Worm (Caenorhabditis elegans) whole organism, L3 larva: Measurements from ENCODE around the gene daf-12.

ENCODE experiments used
- R02D3.7 ChIP-seq: fragments of 150-350 bp; optimal IDR thresholded peaks from 2 replicates; lab custom pipeline; 2014; ENCODE audit warnings: missing biosample characterization, missing genetic modification characterization
- ZK546.5 ChIP-seq: sonication (generic microtip); optimal IDR thresholded peaks from 2 replicates; lab custom pipeline; 2017; ENCODE audit warnings: missing biosample characterization, missing genetic modification characterization
- aly-2 ChIP-seq: fragments of 150-350 bp; optimal IDR thresholded peaks from 2 replicates; lab custom pipeline; 2014; ENCODE audit warnings: missing biosample characterization, missing genetic modification characterization
- ama-1 ChIP-seq: fragments of 150-350 bp; optimal IDR thresholded peaks from 2 replicates; lab custom pipeline; 2018
- ceh-28 ChIP-seq: fragments of 150-350 bp; optimal IDR thresholded peaks from 2 replicates; lab custom pipeline; 2014; ENCODE audit warnings: missing biosample characterization, missing genetic modification reagents, missing genetic modification characterization
- ceh-82 ChIP-seq: fragments of 150-350 bp; optimal IDR thresholded peaks from 2 replicates; lab custom pipeline; 2014; ENCODE audit warnings: missing biosample characterization, missing genetic modification characterization
- ceh-9 ChIP-seq: sonication (generic microtip); optimal IDR thresholded peaks from 2 replicates; lab custom pipeline; 2018; ENCODE audit warnings: missing biosample characterization, missing genetic modification characterization
- daf-12 ChIP-seq: fragments of 150-350 bp; optimal IDR thresholded peaks from 2 replicates; lab custom pipeline; 2014; ENCODE audit warnings: missing biosample characterization, missing genetic modification reagents, missing genetic modification characterization
- egl-27 ChIP-seq: sonication (generic microtip); optimal IDR thresholded peaks from 4 replicates; lab custom pipeline; 2017; ENCODE audit warnings: missing biosample characterization, missing genetic modification reagents, missing genetic modification characterization
- egl-5 ChIP-seq: fragments of 150-350 bp; optimal IDR thresholded peaks from 2 replicates; lab custom pipeline; 2017; ENCODE audit warnings: missing biosample characterization, missing genetic modification reagents, missing genetic modification characterization, inconsistent platforms
- elt-1 ChIP-seq: fragments of 150-350 bp; optimal IDR thresholded peaks from 2 replicates; lab custom pipeline; 2014; ENCODE audit warnings: missing biosample characterization, missing genetic modification characterization
- elt-2 ChIP-seq: sonication (generic microtip); optimal IDR thresholded peaks from 2 replicates; lab custom pipeline; 2016; ENCODE audit warnings: missing genetic modification reagents, mild to moderate bottlenecking, missing genetic modification characterization, missing compliant biosample characterization
- elt-3 ChIP-seq, 3 experiments: fragments of 150-350 bp in 1 of 3; sonication (generic microtip) in 2 of 3; optimal IDR thresholded peaks; 2 replicates in 2 of 3; 4 replicates in 1 of 3; lab custom pipeline; 2014 to 2017; ENCODE audit warnings: missing biosample characterization in 3 of 3, missing genetic modification characterization in 3 of 3
- fkh-10 ChIP-seq: sonication (generic microtip); optimal IDR thresholded peaks from 2 replicates; lab custom pipeline; 2017; ENCODE audit warnings: missing biosample characterization, missing genetic modification reagents, missing genetic modification characterization
- fkh-2 ChIP-seq: fragments of 150-350 bp; optimal IDR thresholded peaks from 2 replicates; lab custom pipeline; 2014; ENCODE audit warnings: missing biosample characterization, missing genetic modification reagents, missing genetic modification characterization
- fos-1 ChIP-seq: fragments of 150-350 bp; optimal IDR thresholded peaks from 2 replicates; lab custom pipeline; 2014; ENCODE audit warnings: missing biosample characterization, missing genetic modification characterization
- hmg-11 ChIP-seq: sonication (generic microtip); optimal IDR thresholded peaks from 2 replicates; lab custom pipeline; 2016; ENCODE audit warnings: missing genetic modification characterization, missing compliant biosample characterization
- jun-1 ChIP-seq: fragments of 150-350 bp; optimal IDR thresholded peaks from 2 replicates; lab custom pipeline; 2014; ENCODE audit warnings: missing biosample characterization, missing genetic modification reagents, missing genetic modification characterization
- lin-15B ChIP-seq: fragments of 150-350 bp; optimal IDR thresholded peaks from 2 replicates; lab custom pipeline; 2014; ENCODE audit warnings: missing biosample characterization, missing genetic modification characterization
- lin-39 ChIP-seq: fragments of 150-350 bp; optimal IDR thresholded peaks from 2 replicates; lab custom pipeline; 2018; ENCODE audit warnings: missing biosample characterization, missing genetic modification reagents, missing genetic modification characterization
- lsy-12 ChIP-seq: sonication (generic microtip); optimal IDR thresholded peaks from 2 replicates; lab custom pipeline; 2016; ENCODE audit warnings: mild to moderate bottlenecking, missing genetic modification characterization, missing compliant biosample characterization
- mdl-1 ChIP-seq: fragments of 150-350 bp; optimal IDR thresholded peaks from 2 replicates; lab custom pipeline; 2014; ENCODE audit warnings: missing biosample characterization, missing genetic modification characterization
- mml-1 ChIP-seq: fragments of 150-350 bp; sonication (generic microtip); optimal IDR thresholded peaks from 3 replicates; lab custom pipeline; 2014; ENCODE audit warnings: missing biosample characterization, missing genetic modification characterization
- nfya-1 ChIP-seq: sonication (generic microtip); optimal IDR thresholded peaks from 2 replicates; lab custom pipeline; 2017; ENCODE audit warnings: missing genetic modification characterization, mild to moderate bottlenecking, missing compliant biosample characterization, antibody characterized with exemption, moderate library complexity; ENCODE audit not compliant: insufficient read depth
- nhr-11 ChIP-seq: fragments of 150-350 bp; optimal IDR thresholded peaks from 2 replicates; lab custom pipeline; 2014; ENCODE audit warnings: missing biosample characterization, missing genetic modification characterization
- nhr-23 ChIP-seq: fragments of 150-350 bp; optimal IDR thresholded peaks from 2 replicates; lab custom pipeline; 2014; ENCODE audit warnings: missing biosample characterization, missing genetic modification reagents, missing genetic modification characterization
- nhr-25 ChIP-seq: sonication (generic microtip); optimal IDR thresholded peaks from 2 replicates; lab custom pipeline; 2017; ENCODE audit warnings: missing biosample characterization, missing genetic modification characterization
- nhr-28 ChIP-seq: fragments of 150-350 bp; optimal IDR thresholded peaks from 2 replicates; lab custom pipeline; 2014; ENCODE audit warnings: missing biosample characterization, missing genetic modification characterization
- nhr-43 ChIP-seq: sonication (generic microtip); optimal IDR thresholded peaks from 2 replicates; lab custom pipeline; 2016; ENCODE audit warnings: mild to moderate bottlenecking, missing genetic modification characterization, missing compliant biosample characterization; ENCODE audit not compliant: poor library complexity, severe bottlenecking
- nhr-67 ChIP-seq: fragments of 150-350 bp; optimal IDR thresholded peaks from 2 replicates; lab custom pipeline; 2014; ENCODE audit warnings: missing biosample characterization, missing genetic modification characterization
- nhr-77 ChIP-seq: fragments of 150-350 bp; optimal IDR thresholded peaks from 2 replicates; lab custom pipeline; 2014; ENCODE audit warnings: missing biosample characterization, missing genetic modification characterization
- pha-4 ChIP-seq: fragments of 150-350 bp; optimal IDR thresholded peaks from 2 replicates; lab custom pipeline; 2014; ENCODE audit warnings: missing biosample characterization, missing genetic modification reagents, missing genetic modification characterization
- pqm-1 ChIP-seq: fragments of 150-350 bp; optimal IDR thresholded peaks from 2 replicates; lab custom pipeline; 2017; ENCODE audit warnings: missing biosample characterization, missing genetic modification characterization, inconsistent platforms
- skn-1 ChIP-seq: fragments of 150-350 bp; optimal IDR thresholded peaks from 2 replicates; lab custom pipeline; 2014; ENCODE audit warnings: missing biosample characterization, missing genetic modification characterization
- snpc-4 ChIP-seq: fragments of 150-350 bp; optimal IDR thresholded peaks from 2 replicates; lab custom pipeline; 2014; ENCODE audit warnings: missing biosample characterization, missing genetic modification characterization
- tbx-2 ChIP-seq: sonication (generic microtip); optimal IDR thresholded peaks from 2 replicates; lab custom pipeline; 2016; ENCODE audit warnings: mild to moderate bottlenecking, missing genetic modification characterization, missing compliant biosample characterization
- unc-39 ChIP-seq: sonication (generic microtip); optimal IDR thresholded peaks from 4 replicates; lab custom pipeline; 2017; ENCODE audit warnings: missing biosample characterization, missing genetic modification characterization
- unc-62 ChIP-seq: fragments of 150-350 bp; sonication (generic microtip); optimal IDR thresholded peaks from 4 replicates; lab custom pipeline; 2014; ENCODE audit warnings: missing biosample characterization, missing genetic modification reagents, missing genetic modification characterization
- ztf-11 ChIP-seq: fragments of 150-350 bp; optimal IDR thresholded peaks from 2 replicates; lab custom pipeline; 2014; ENCODE audit warnings: missing biosample characterization, missing genetic modification characterization
- ztf-4 ChIP-seq: fragments of 150-350 bp; optimal IDR thresholded peaks from 2 replicates; lab custom pipeline; 2014; ENCODE audit warnings: missing biosample characterization, missing genetic modification characterization

The daf-12 gene

DNA sequence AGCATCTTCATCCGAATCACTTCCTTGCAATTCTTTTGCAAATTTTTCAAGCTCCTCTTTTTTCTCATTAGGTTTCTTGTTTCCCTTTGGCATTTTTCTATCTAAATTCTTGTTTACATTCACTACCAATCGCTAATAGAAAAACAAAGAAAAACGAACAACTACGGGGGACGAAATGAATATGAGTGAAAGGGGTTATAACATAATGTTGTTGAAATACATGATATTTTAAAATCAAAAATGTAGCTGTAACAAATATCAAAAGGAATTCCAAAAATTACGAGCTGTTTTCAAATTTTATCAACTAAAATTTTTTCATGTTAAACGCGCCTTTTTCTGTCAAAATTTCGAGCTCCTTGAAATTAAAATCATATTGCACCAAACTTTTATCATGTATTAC, 41.3 kb downstream of the daf-12 start, which contains the start of gene F13E6.1:
TSS of gene F13E6.1 (minus strand) at position 101 of the 400 bp plus-strand sequence.
- TF ChIP-seq fkh-10 (GFP tag; lab: Kevin White, UChicago) (no peak), daf-12 (tag; lab: Kevin White, UChicago) (no peak), lin-15B (tag; lab: Kevin White, UChicago) (no peak), R02D3.7 (no peak), nhr-67 (no peak), nhr-77 (no peak), egl-5 (no peak)

DNA sequence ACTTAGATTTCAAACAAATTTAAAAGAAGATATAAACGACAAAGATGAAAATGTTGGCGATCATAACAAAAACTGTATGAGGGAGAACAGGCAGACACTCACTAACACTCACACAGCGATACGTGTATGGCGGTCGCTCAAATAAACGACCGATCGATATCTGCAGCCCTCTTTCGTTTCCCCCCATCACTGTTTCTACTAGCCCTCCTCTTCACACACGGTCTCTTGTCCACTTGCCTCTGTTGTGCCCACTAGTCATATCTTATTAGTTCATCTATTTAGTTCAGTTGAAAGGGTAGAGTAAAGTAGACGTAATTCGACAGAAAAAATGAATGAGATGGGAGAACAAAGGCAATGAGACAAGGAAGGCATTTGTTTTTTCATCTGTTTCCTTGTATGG, 41.8 kb downstream of the daf-12 start:
- TF ChIP-seq lin-39: peak; percentile 10
- TF ChIP-seq nhr-23 (tag; lab: Kevin White, UChicago): peak; percentile 79
- peak; percentile 60 for TF ChIP-seq elt-1 (tag; lab: Kevin White, UChicago)
- TF ChIP-seq R02D3.7: no peak
- TF ChIP-seq ceh-9 (tag; lab: Kevin White, UChicago): no peak
- TF ChIP-seq nhr-28: no peak
- TF ChIP-seq elt-2 (tag; lab: Kevin White, UChicago): peak; percentile 20
- TF ChIP-seq nhr-43 (tag; lab: Kevin White, UChicago): peak; percentile 6
- TF ChIP-seq lin-15B (tag; lab: Kevin White, UChicago): no peak
- no peak for TF ChIP-seq mdl-1 (tag; lab: Kevin White, UChicago)
- no peak for TF ChIP-seq snpc-4 (tag; lab: Kevin White, UChicago)
- no peak for TF ChIP-seq egl-5
- no peak for TF ChIP-seq fkh-2 (tag; lab: Kevin White, UChicago)
- no peak for TF ChIP-seq pqm-1 (tag; lab: Kevin White, UChicago)
- no peak for TF ChIP-seq jun-1
- TF ChIP-seq nfya-1 (tag; lab: Kevin White, UChicago): peak; percentile 56
- TF ChIP-seq nhr-25: peak; percentile 69
- TF ChIP-seq ztf-4 (tag; lab: Kevin White, UChicago): peak; percentile 11
- TF ChIP-seq nhr-67: no peak
- TF ChIP-seq tbx-2: peak; percentile 14
- TF ChIP-seq hmg-11 (tag; lab: Kevin White, UChicago): peak; percentile 77
- TF ChIP-seq pha-4 (tag; lab: Kevin White, UChicago): peak; percentile 56
- TF ChIP-seq unc-62 (GFP tag; lab: Kevin White, UChicago): no peak
- peak in 1 of 3 experiments; percentile 43 for TF ChIP-seq elt-3 (tag; optimal IDR thresholded peaks at IDR 0.05; lab: Kevin White, UChicago)
- TF ChIP-seq skn-1 (tag; lab: Kevin White, UChicago): no peak
- no peak for TF ChIP-seq daf-12 (tag; lab: Kevin White, UChicago)
- TF ChIP-seq ceh-28: peak; percentile 81
- no peak for TF ChIP-seq ZK546.5 (tag; lab: Kevin White, UChicago)
- TF ChIP-seq aly-2 (tag; lab: Kevin White, UChicago): no peak

DNA sequence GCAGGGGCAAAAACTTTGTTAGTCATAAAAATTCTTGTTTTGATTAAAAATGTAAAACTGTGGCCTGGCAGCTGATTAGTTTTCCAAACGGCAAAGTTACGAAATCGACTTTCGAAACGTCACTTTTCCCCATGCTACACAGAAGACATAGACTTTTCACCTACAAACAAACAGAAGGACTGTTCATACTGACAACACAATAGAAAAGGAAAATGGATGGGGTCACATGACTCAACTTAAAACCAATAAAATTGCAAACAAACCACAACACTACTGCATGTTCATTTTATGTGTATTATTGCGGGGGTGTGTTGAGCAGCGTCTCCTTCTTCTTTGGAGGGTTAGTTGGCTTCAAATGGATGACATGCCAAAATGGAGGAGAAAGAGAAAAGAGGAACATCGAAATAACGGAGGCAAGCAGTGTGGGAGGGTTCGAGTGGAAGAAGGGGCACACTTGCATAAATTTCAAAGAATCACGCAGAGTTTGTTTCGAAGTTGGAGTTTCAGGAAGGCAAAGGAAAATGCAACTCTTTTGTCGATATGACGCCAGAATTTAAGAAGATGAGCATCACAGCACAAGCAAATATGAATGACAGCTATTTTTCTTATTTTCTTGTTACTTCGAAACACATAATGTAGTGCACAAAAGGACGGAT, 42.5 kb downstream of the daf-12 start:
- peak; percentile 40 for TF ChIP-seq nfya-1 (tag; lab: Kevin White, UChicago)
- TF ChIP-seq egl-27 (tag; lab: Kevin White, UChicago): peak; percentile 42
- peak; percentile 1 for TF ChIP-seq elt-2 (tag; lab: Kevin White, UChicago)
- TF ChIP-seq nhr-23 (tag; lab: Kevin White, UChicago): peak; percentile 27
- TF ChIP-seq nhr-43 (tag; lab: Kevin White, UChicago): peak; percentile 57
- no peak for TF ChIP-seq elt-1 (tag; lab: Kevin White, UChicago)
- peak; percentile 33 for TF ChIP-seq ama-1
- TF ChIP-seq lin-39: peak; percentile 74
- TF ChIP-seq egl-5: peak; percentile 98
- TF ChIP-seq lsy-12: peak; percentile 1
- peak; percentile 37 for TF ChIP-seq pqm-1 (tag; lab: Kevin White, UChicago)
- peak; percentile 68 for TF ChIP-seq nhr-25
- no peak for TF ChIP-seq ZK546.5 (tag; lab: Kevin White, UChicago)
- no peak for TF ChIP-seq ztf-11 (tag; lab: Kevin White, UChicago)
- TF ChIP-seq pha-4 (tag; lab: Kevin White, UChicago): peak; percentile 96
- TF ChIP-seq unc-39 (tag; lab: Kevin White, UChicago): no peak

DNA sequence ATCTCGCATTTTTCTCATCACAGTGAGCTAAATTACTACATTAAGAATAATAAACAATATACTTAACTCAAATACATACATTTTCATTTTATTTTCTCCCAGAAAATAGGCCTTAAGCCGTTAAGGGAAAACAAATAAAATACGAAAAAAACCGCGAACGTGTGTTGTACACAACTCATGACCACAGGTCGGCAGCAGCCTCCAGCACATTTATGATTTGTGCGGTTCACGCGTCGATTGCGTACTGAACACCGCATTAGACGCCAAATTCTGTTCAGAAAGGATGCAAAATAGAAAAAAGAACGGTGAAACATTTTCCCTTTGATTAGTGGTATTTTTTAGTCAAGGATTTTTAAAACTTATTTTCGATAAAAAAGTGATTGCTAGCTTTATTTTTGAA, 43.5 kb downstream of the daf-12 start:
- no peak for TF ChIP-seq skn-1 (tag; lab: Kevin White, UChicago)
- no peak for TF ChIP-seq ztf-4 (tag; lab: Kevin White, UChicago)
- no peak for TF ChIP-seq nhr-67
- no peak for TF ChIP-seq daf-12 (tag; lab: Kevin White, UChicago)
- TF ChIP-seq nhr-23 (tag; lab: Kevin White, UChicago): peak; percentile 10
- TF ChIP-seq elt-1 (tag; lab: Kevin White, UChicago): no peak
- TF ChIP-seq lin-15B (tag; lab: Kevin White, UChicago): no peak
- TF ChIP-seq nhr-25: no peak
- peak; percentile 3 for TF ChIP-seq jun-1
- TF ChIP-seq lin-39: peak; percentile 46
- no peak for TF ChIP-seq nhr-43 (tag; lab: Kevin White, UChicago)
- peak; percentile 50 for TF ChIP-seq hmg-11 (tag; lab: Kevin White, UChicago)
- TF ChIP-seq mml-1 (tag; lab: Kevin White, UChicago): no peak
- TF ChIP-seq elt-3 (tag; optimal IDR thresholded peaks at IDR 0.05; lab: Kevin White, UChicago): no peak
- peak; percentile 39 for TF ChIP-seq nfya-1 (tag; lab: Kevin White, UChicago)
- no peak for TF ChIP-seq lsy-12
- TF ChIP-seq pqm-1 (tag; lab: Kevin White, UChicago): peak; percentile 15
- no peak for TF ChIP-seq ceh-28
- no peak for TF ChIP-seq nhr-28
- TF ChIP-seq ceh-9 (tag; lab: Kevin White, UChicago): no peak
- no peak for TF ChIP-seq unc-62 (GFP tag; lab: Kevin White, UChicago)
- TF ChIP-seq egl-5: no peak
- TF ChIP-seq egl-27 (tag; lab: Kevin White, UChicago): no peak
- TF ChIP-seq ceh-82 (tag; lab: Kevin White, UChicago): no peak
- no peak for TF ChIP-seq fos-1 (tag; lab: Kevin White, UChicago)
- TF ChIP-seq unc-39 (tag; lab: Kevin White, UChicago): no peak
- no peak for TF ChIP-seq ztf-11 (tag; lab: Kevin White, UChicago)
- no peak for TF ChIP-seq nhr-11
- no peak for TF ChIP-seq mdl-1 (tag; lab: Kevin White, UChicago)
- no peak for TF ChIP-seq R02D3.7
- no peak for TF ChIP-seq fkh-10 (GFP tag; lab: Kevin White, UChicago)
